Fruit fly (Drosophila melanogaster) whole organism, prepupa: ENCODE measurements around the gene CG32298.

Experiments used
- Blimp-1 ChIP-seq: fragments of 200-800 bp; sonication (Bioruptor generic); optimal IDR thresholded peaks from 3 replicates; lab custom pipeline; 2017; ENCODE audit warnings: missing biosample characterization, missing genetic modification characterization, mild to moderate bottlenecking, moderate library complexity, missing genetic modification reagents
- CG10631 ChIP-seq: fragments of 200-800 bp; sonication (Bioruptor generic); optimal IDR thresholded peaks from 2 replicates; lab custom pipeline; 2016; ENCODE audit warnings: missing biosample characterization, missing genetic modification characterization
- CG10669 ChIP-seq: fragments of 200-800 bp; sonication (Bioruptor generic); optimal IDR thresholded peaks from 3 replicates; lab custom pipeline; 2018; ENCODE audit warnings: missing biosample characterization, mild to moderate bottlenecking, missing genetic modification characterization, moderate library complexity
- CG11294 ChIP-seq: fragments of 200-800 bp; sonication (Bioruptor generic); IDR thresholded peaks from 2 replicates; pipeline ENCODE4 v1.3.6; 2022; ENCODE audit warnings: missing biosample characterization, missing genetic modification characterization
- CG11762 ChIP-seq: fragments of 200-800 bp; sonication (Bioruptor generic); optimal IDR thresholded peaks from 3 replicates; lab custom pipeline; 2016; ENCODE audit warnings: missing biosample characterization, missing genetic modification characterization; ENCODE audit not compliant: insufficient read depth
- CG11902 ChIP-seq: fragments of 200-800 bp; sonication (Bioruptor generic); optimal IDR thresholded peaks from 3 replicates; lab custom pipeline; 2016; ENCODE audit warnings: missing biosample characterization, missing genetic modification characterization
- CG15336 ChIP-seq: fragments of 200-800 bp; sonication (Bioruptor generic); IDR thresholded peaks from 2 replicates; pipeline ENCODE4 v1.3.6; 2022; ENCODE audit warnings: missing biosample characterization, missing genetic modification characterization
- CG1621 ChIP-seq: fragments of 200-800 bp; sonication (Bioruptor generic); optimal IDR thresholded peaks from 3 replicates; lab custom pipeline; 2018; ENCODE audit warnings: missing biosample characterization, mild to moderate bottlenecking, missing genetic modification characterization
- CG16779 ChIP-seq: fragments of 200-800 bp; sonication (Bioruptor generic); optimal IDR thresholded peaks from 3 replicates; lab custom pipeline; 2017; ENCODE audit warnings: missing biosample characterization, mild to moderate bottlenecking, missing genetic modification characterization
- CG3032 ChIP-seq: fragments of 200-800 bp; optimal IDR thresholded peaks from 2 replicates; lab custom pipeline; 2019; ENCODE audit warnings: missing biosample characterization, mild to moderate bottlenecking, missing genetic modification characterization, moderate library complexity
- CG31627 ChIP-seq: fragments of 200-800 bp; sonication (Bioruptor generic); optimal IDR thresholded peaks from 3 replicates; lab custom pipeline; 2016; ENCODE audit warnings: missing biosample characterization, missing genetic modification characterization
- CG32006 ChIP-seq: fragments of 200-800 bp; sonication (Bioruptor generic); optimal IDR thresholded peaks from 3 replicates; lab custom pipeline; 2017; ENCODE audit warnings: missing biosample characterization, mild to moderate bottlenecking, missing genetic modification characterization
- CG34406 ChIP-seq: fragments of 200-800 bp; sonication (Bioruptor generic); optimal IDR thresholded peaks from 3 replicates; lab custom pipeline; 2016; ENCODE audit warnings: missing biosample characterization, missing genetic modification characterization
- CG4318 ChIP-seq: fragments of 200-800 bp; sonication (Bioruptor generic); optimal IDR thresholded peaks from 3 replicates; lab custom pipeline; 2017; ENCODE audit warnings: missing biosample characterization, mild to moderate bottlenecking, missing genetic modification characterization
- CG6163 ChIP-seq: fragments of 200-800 bp; sonication (Bioruptor generic); IDR thresholded peaks from 3 replicates; pipeline ENCODE4 v1.3.6; 2022; ENCODE audit warnings: missing biosample characterization, missing genetic modification characterization
- CG6276 ChIP-seq: fragments of 200-800 bp; sonication (Bioruptor generic); optimal IDR thresholded peaks from 2 replicates; lab custom pipeline; 2017; ENCODE audit warnings: missing biosample characterization, mild to moderate bottlenecking, missing genetic modification characterization
- CG6792 ChIP-seq: fragments of 200-800 bp; sonication (Bioruptor generic); optimal IDR thresholded peaks from 3 replicates; lab custom pipeline; 2016; ENCODE audit warnings: missing biosample characterization, missing genetic modification characterization
- CG6808 ChIP-seq: fragments of 200-800 bp; sonication (Bioruptor generic); optimal IDR thresholded peaks from 3 replicates; lab custom pipeline; 2017; ENCODE audit warnings: missing biosample characterization, missing genetic modification characterization, mild to moderate bottlenecking, moderate library complexity, missing genetic modification reagents
- CG6854 ChIP-seq: fragments of 200-800 bp; sonication (Bioruptor generic); optimal IDR thresholded peaks from 2 replicates; lab custom pipeline; 2017; ENCODE audit warnings: missing biosample characterization, mild to moderate bottlenecking, missing genetic modification characterization
- CG7368 ChIP-seq: fragments of 200-800 bp; sonication (Bioruptor generic); optimal IDR thresholded peaks from 3 replicates; lab custom pipeline; 2016; ENCODE audit warnings: missing biosample characterization, missing genetic modification characterization
- CG8319 ChIP-seq: fragments of 200-800 bp; sonication (Bioruptor generic); optimal IDR thresholded peaks from 3 replicates; lab custom pipeline; 2016; ENCODE audit warnings: missing biosample characterization, missing genetic modification characterization
- CG8632 ChIP-seq: fragments of 200-800 bp; sonication (Bioruptor generic); optimal IDR thresholded peaks from 3 replicates; lab custom pipeline; 2016; ENCODE audit warnings: missing biosample characterization, missing genetic modification characterization
- CG9139 ChIP-seq: fragments of 200-800 bp; sonication (Bioruptor generic); optimal IDR thresholded peaks from 3 replicates; lab custom pipeline; 2017; ENCODE audit warnings: missing biosample characterization, mild to moderate bottlenecking, missing genetic modification characterization
- Eip78C ChIP-seq: fragments of 200-800 bp; sonication (Bioruptor generic); peaks from one replicate; lab custom pipeline; 2016; ENCODE audit warnings: missing biosample characterization, missing genetic modification characterization
- Eip93F ChIP-seq: fragments of 200-800 bp; sonication (Bioruptor generic); optimal IDR thresholded peaks from 2 replicates; lab custom pipeline; 2016; ENCODE audit warnings: missing biosample characterization, mild to moderate bottlenecking, missing genetic modification characterization
- Ets21C ChIP-seq: fragments of 200-800 bp; sonication (Bioruptor generic); optimal IDR thresholded peaks from 3 replicates; lab custom pipeline; 2016; ENCODE audit warnings: missing biosample characterization, missing genetic modification characterization
- Ets96B ChIP-seq: fragments of 200-800 bp; optimal IDR thresholded peaks from 2 replicates; lab custom pipeline; 2019; ENCODE audit warnings: missing biosample characterization, mild to moderate bottlenecking, missing genetic modification characterization, moderate library complexity
- Hr38 ChIP-seq: sonication (Bioruptor generic); optimal IDR thresholded peaks from 2 replicates; lab custom pipeline; 2016; ENCODE audit warnings: missing biosample characterization, missing genetic modification characterization
- Hr39 ChIP-seq: fragments of 200-800 bp; sonication (Bioruptor generic); optimal IDR thresholded peaks from 2 replicates; lab custom pipeline; 2016; ENCODE audit warnings: missing biosample characterization, missing genetic modification characterization
- Hr4 ChIP-seq: fragments of 200-800 bp; sonication (Bioruptor generic); optimal IDR thresholded peaks from 3 replicates; lab custom pipeline; 2016; ENCODE audit warnings: missing biosample characterization, missing genetic modification characterization
- OdsH ChIP-seq: fragments of 200-800 bp; sonication (Bioruptor generic); optimal IDR thresholded peaks from 3 replicates; lab custom pipeline; 2016; ENCODE audit warnings: missing biosample characterization, missing genetic modification characterization
- Sox14 ChIP-seq: fragments of 200-800 bp; sonication (Bioruptor generic); optimal IDR thresholded peaks from 3 replicates; lab custom pipeline; 2016; ENCODE audit warnings: missing biosample characterization, missing genetic modification characterization
- acj6 ChIP-seq: fragments of 200-800 bp; sonication (Bioruptor generic); optimal IDR thresholded peaks from 3 replicates; lab custom pipeline; 2016; ENCODE audit warnings: missing biosample characterization, missing genetic modification characterization
- cyc ChIP-seq: fragments of 200-800 bp; sonication (Bioruptor generic); optimal IDR thresholded peaks from 3 replicates; lab custom pipeline; 2016; ENCODE audit warnings: missing biosample characterization, missing genetic modification characterization
- dac ChIP-seq: fragments of 200-800 bp; sonication (Bioruptor generic); optimal IDR thresholded peaks from 2 replicates; lab custom pipeline; 2017; ENCODE audit warnings: missing biosample characterization, mild to moderate bottlenecking, missing genetic modification characterization
- dsx ChIP-seq: fragments of 200-800 bp; optimal IDR thresholded peaks from 3 replicates; lab custom pipeline; 2019; ENCODE audit warnings: missing biosample characterization, mild to moderate bottlenecking, missing genetic modification characterization, moderate library complexity; ENCODE audit not compliant: poor library complexity, severe bottlenecking
- eg ChIP-seq: fragments of 200-800 bp; sonication (Bioruptor generic); IDR thresholded peaks from 3 replicates; pipeline ENCODE4 v1.3.6; 2022; ENCODE audit warnings: missing biosample characterization, missing genetic modification characterization
- esn ChIP-seq: fragments of 200-800 bp; sonication (Bioruptor generic); optimal IDR thresholded peaks from 2 replicates; lab custom pipeline; 2016; ENCODE audit warnings: missing biosample characterization, mild to moderate bottlenecking, missing genetic modification characterization, moderate library complexity
- fd85E ChIP-seq: fragments of 200-800 bp; sonication (Bioruptor generic); optimal IDR thresholded peaks from 3 replicates; lab custom pipeline; 2016; ENCODE audit warnings: missing biosample characterization, missing genetic modification characterization
- fkh ChIP-seq: fragments of 200-800 bp; sonication (Bioruptor generic); optimal IDR thresholded peaks from 3 replicates; lab custom pipeline; 2017; ENCODE audit warnings: missing biosample characterization, mild to moderate bottlenecking, missing genetic modification characterization, moderate library complexity
- lz ChIP-seq: fragments of 200-800 bp; sonication (Bioruptor generic); optimal IDR thresholded peaks from 3 replicates; lab custom pipeline; 2016; ENCODE audit warnings: missing biosample characterization, missing genetic modification characterization
- net ChIP-seq: fragments of 200-800 bp; sonication (Bioruptor generic); optimal IDR thresholded peaks from 3 replicates; lab custom pipeline; 2016; ENCODE audit warnings: missing biosample characterization, missing genetic modification characterization
- pdm3 ChIP-seq: fragments of 200-800 bp; sonication (Bioruptor generic); optimal IDR thresholded peaks from 3 replicates; lab custom pipeline; 2016; ENCODE audit warnings: missing biosample characterization, missing genetic modification characterization
- salr ChIP-seq, 2 experiments: fragments of 200-800 bp; sonication (Bioruptor generic); optimal IDR thresholded peaks; 3 replicates each; lab custom pipeline; 2016 to 2018; ENCODE audit warnings: missing biosample characterization in 2 of 2, missing genetic modification characterization in 2 of 2, mild to moderate bottlenecking in 1 of 2
- svp ChIP-seq: fragments of 200-800 bp; sonication (Bioruptor generic); peaks from one replicate; lab custom pipeline; 2016; ENCODE audit warnings: missing biosample characterization, missing genetic modification characterization
- vri ChIP-seq: fragments of 200-800 bp; sonication (Bioruptor generic); optimal IDR thresholded peaks from 3 replicates; lab custom pipeline; 2016; ENCODE audit warnings: missing biosample characterization, mild to moderate bottlenecking, missing genetic modification characterization

The CG32298 gene

DNA sequence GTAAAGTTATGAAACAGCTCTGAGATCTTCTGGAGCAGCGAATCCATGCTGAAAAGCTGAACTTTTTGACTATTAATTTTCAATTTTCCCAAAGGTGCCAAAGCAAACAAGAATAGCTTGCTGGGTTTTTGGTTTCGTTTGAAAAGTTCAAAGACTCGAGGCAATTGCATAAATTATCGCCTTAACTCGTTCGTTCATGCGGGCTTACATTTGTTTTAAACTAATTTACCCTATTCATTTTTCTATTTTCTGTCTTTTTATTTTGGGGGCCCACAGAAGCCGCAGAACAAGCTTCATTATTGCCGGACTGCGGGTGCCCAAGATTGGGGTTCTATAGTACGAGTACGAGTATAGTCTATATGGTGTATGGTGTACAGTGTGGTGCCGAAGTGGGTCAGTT lies at the start of gene CG32298, which contains the start of gene CG32299:
Gene CG32298, minus strand, starts transcription at position 101 of the 400 bp plus-strand sequence.
Gene CG32299, minus strand, starts transcription at position 101 of the 400 bp plus-strand sequence.
- TF ChIP-seq Ets96B (tag; lab: Kevin White, UChicago) (no peak), net (GFP tag; lab: Kevin White, UChicago) (no peak), OdsH (GFP tag; lab: Kevin White, UChicago) (no peak), CG1621 (tag; lab: Kevin White, UChicago) (no peak), Eip78C (GFP tag; lab: Kevin White, UChicago) (no peak), dsx (no peak), Eip93F (GFP tag; lab: Kevin White, UChicago) (no peak), CG6163 (GFP tag; lab: Robert Waterston, UW) (no peak), Hr38 (GFP tag; lab: Kevin White, UChicago) (no peak), fd85E (GFP tag; lab: Kevin White, UChicago) (no peak), CG11294 (no peak), CG7368 (GFP tag; lab: Kevin White, UChicago) (no peak)

DNA sequence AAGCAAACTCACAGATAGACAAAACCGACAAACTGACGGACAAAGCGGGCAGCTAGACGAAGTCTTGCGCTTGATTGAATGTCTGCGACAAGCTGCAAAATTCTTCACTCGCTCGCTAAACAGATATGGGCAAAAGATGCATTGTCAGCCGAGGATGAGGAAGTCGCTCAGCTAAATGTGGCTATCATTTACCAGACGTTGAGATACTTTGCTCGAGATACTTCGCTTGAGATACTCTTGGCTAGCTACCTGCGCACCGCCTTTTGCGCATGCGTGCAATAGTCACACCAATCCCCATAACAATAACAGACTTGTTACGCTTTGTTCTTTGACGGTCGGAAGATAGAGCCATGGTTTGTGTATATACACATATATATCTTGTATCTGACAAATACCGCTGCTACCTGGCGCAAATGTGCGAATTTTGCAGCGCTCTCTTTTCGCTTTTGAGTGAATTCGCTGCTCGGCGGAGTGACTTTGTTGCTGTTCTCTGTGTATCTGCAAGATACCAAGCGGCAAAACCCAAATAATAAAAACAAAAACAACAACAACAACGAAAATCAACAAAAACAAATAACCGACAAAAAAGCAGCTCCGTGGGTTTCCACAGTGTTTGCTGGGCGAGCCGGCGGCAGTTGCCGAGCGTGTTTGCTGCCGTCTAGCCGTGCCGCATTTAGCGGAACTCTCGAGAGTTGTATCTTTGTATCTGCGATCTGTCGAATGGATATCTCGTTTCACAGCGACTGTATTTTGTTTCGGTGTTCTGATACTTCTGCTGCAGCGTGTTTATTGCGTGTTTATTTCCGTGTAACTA lies 48.0 kb upstream of the CG32298 start:
- TF ChIP-seq CG6792 (GFP tag; lab: Kevin White, UChicago) (no peak), Hr39 (GFP tag; lab: Kevin White, UChicago) (no peak), dac (GFP tag; lab: Kevin White, UChicago) (no peak), Ets96B (tag; lab: Kevin White, UChicago) (no peak), fd85E (GFP tag; lab: Kevin White, UChicago) (no peak), CG8319 (GFP tag; lab: Kevin White, UChicago) (no peak), CG32006 (GFP tag; lab: Kevin White, UChicago) (no peak), Hr4 (GFP tag; lab: Kevin White, UChicago) (no peak), vri (GFP tag; lab: Kevin White, UChicago) (peak; percentile 29), CG9139 (no peak), Sox14 (no peak), CG15336 (GFP tag; lab: Robert Waterston, UW) (no peak; the same call in 1 of the 2 replicates), eg (GFP tag; lab: Robert Waterston, UW) (peak; percentile 55; the same call in 2 of the 3 replicates), CG31627 (GFP tag; lab: Kevin White, UChicago) (no peak), CG4318 (GFP tag; lab: Kevin White, UChicago) (no peak), Ets21C (GFP tag; lab: Kevin White, UChicago) (no peak), cyc (GFP tag; lab: Kevin White, UChicago) (no peak), net (GFP tag; lab: Kevin White, UChicago) (peak; percentile 21), lz (no peak), CG6276 (peak; percentile 47), CG16779 (tag; lab: Kevin White, UChicago) (peak; percentile 1), svp (GFP tag; lab: Kevin White, UChicago) (no peak), dsx (peak; percentile 83), CG34406 (GFP tag; lab: Kevin White, UChicago) (no peak), Eip78C (GFP tag; lab: Kevin White, UChicago) (peak; percentile 72), OdsH (GFP tag; lab: Kevin White, UChicago) (no peak), Hr38 (GFP tag; lab: Kevin White, UChicago) (no peak), pdm3 (GFP tag; lab: Kevin White, UChicago) (no peak), CG10631 (no peak), esn (GFP tag; lab: Kevin White, UChicago) (no peak), acj6 (GFP tag; lab: Kevin White, UChicago) (no peak), CG1621 (tag; lab: Kevin White, UChicago) (peak; percentile 6), CG8632 (GFP tag; lab: Kevin White, UChicago) (no peak), CG11902 (GFP tag; lab: Kevin White, UChicago) (no peak), CG6854 (GFP tag; lab: Kevin White, UChicago) (peak; percentile 79), CG10669 (GFP tag; lab: Kevin White, UChicago) (no peak), CG11294 (no peak), CG11762 (GFP tag; lab: Kevin White, UChicago) (no peak), Blimp-1 (GFP tag; lab: Kevin White, UChicago) (no peak), CG3032 (tag; lab: Kevin White, UChicago) (no peak), Eip93F (GFP tag; lab: Kevin White, UChicago) (no peak), CG6808 (GFP tag; lab: Kevin White, UChicago) (peak; percentile 31), CG6163 (GFP tag; lab: Robert Waterston, UW) (peak; percentile 51; the same call in 1 of the 3 replicates), salr (GFP tag; optimal IDR thresholded peaks at IDR 0.05; lab: Kevin White, UChicago) (no peak), CG7368 (GFP tag; lab: Kevin White, UChicago) (no peak), fkh (GFP tag; lab: Kevin White, UChicago) (peak; percentile 91)
